Worm (Caenorhabditis elegans) whole organism, L1 larva: Measurements from ENCODE around the gene ZK863.8.

ENCODE experiments used
- ceh-82 ChIP-seq, 3 experiments: fragments of 150-350 bp in 1 of 3; sonication (generic microtip) in 2 of 3; optimal IDR thresholded peaks; 2 replicates each; lab custom pipeline; 2014 to 2017; ENCODE audit warnings: missing biosample characterization in 3 of 3, missing genetic modification characterization in 3 of 3
- mdl-1 ChIP-seq, 2 experiments: fragments of 150-350 bp; optimal IDR thresholded peaks; 2 replicates each; lab custom pipeline; 2014 to 2017; ENCODE audit warnings: missing biosample characterization in 2 of 2, missing genetic modification characterization in 2 of 2, inconsistent platforms in 1 of 2
- nhr-76 ChIP-seq: sonication (generic microtip); optimal IDR thresholded peaks from 2 replicates; lab custom pipeline; 2017; ENCODE audit warnings: missing biosample characterization, missing genetic modification characterization
- sox-4 ChIP-seq: sonication (generic microtip); optimal IDR thresholded peaks from 2 replicates; lab custom pipeline; 2016; ENCODE audit warnings: missing genetic modification characterization, missing compliant biosample characterization

- TF ChIP-seq sox-4 (tag; lab: Kevin White, UChicago) (no peak), mdl-1 (tag; optimal IDR thresholded peaks at IDR 0.05; lab: Kevin White, UChicago) (no peak), nhr-76 (tag; lab: Kevin White, UChicago) (no peak), ceh-82 (tag; optimal IDR thresholded peaks at IDR 0.05; lab: Kevin White, UChicago) (no peak)
These were observed 25.7 kb upstream of the ZK863.8 start, which contains the start of gene vab-8 for ce11 chrV:12213027-12213426.
